Worm (Caenorhabditis elegans): Measurements from ENCODE around the gene clec-71.

DNA sequence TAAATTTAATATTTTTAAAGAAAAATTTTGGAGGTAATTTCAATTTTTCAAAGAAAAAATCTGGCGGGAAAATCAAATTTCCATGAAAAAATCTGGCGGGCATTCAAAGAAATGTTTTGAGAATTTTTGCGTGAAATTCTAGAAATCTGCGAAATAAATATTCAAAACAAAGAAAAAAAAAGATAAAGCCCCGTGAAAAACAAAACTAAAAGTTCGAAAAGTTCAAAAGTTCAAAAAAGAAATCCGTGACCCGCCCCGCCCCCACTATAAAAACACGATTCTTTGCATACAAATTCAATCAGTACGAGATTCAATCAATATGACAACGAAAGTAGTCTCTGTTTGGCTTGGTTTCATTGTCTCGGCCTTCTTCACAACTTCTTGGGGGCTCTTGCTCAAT is 35.8 kb downstream of the clec-71 start, which contains the start of gene clec-79:
- TF ChIP-seq Y67H2A.10 (GFP tag; conservative IDR thresholded peaks at IDR 0.05), result no peak
- no peak for TF ChIP-seq nhr-179 (tag; optimal IDR thresholded peaks at IDR 0.05)
- no peak for TF ChIP-seq mxl-1 (tag; optimal IDR thresholded peaks at IDR 0.05)
- no peak for TF ChIP-seq ama-1 (optimal IDR thresholded peaks at IDR 0.05)
- no peak for TF ChIP-seq ama-1 (GFP tag; optimal IDR thresholded peaks at IDR 0.05)

Data from whole organism, young adult.